Fruit fly (Drosophila melanogaster) whole organism, embryonic: ENCODE data around the gene ebo.
A peak's percentile ranks its signal among the peaks of the same experiment; 100 is the strongest.

Experiments used
- CG15479 ChIP-seq: fragments of 200-800 bp; sonication (Bioruptor generic); optimal IDR thresholded peaks from 3 replicates; lab custom pipeline; 2019; ENCODE audit warnings: missing biosample characterization, mild to moderate bottlenecking, missing genetic modification characterization, moderate library complexity
- CG15696 ChIP-seq: fragments of 200-800 bp; sonication (Bioruptor generic); optimal IDR thresholded peaks from 2 replicates; lab custom pipeline; 2019; ENCODE audit warnings: missing biosample characterization, mild to moderate bottlenecking, missing genetic modification characterization, moderate library complexity
- CG17361 ChIP-seq: fragments of 200-800 bp; sonication (Bioruptor generic); IDR thresholded peaks from 3 replicates; pipeline ENCODE4 v1.3.6; 2022; ENCODE audit warnings: missing biosample characterization, missing genetic modification characterization
- CG17829 ChIP-seq: fragments of 200-800 bp; optimal IDR thresholded peaks from 2 replicates; lab custom pipeline; 2019; ENCODE audit warnings: missing biosample characterization, mild to moderate bottlenecking, missing genetic modification characterization, moderate library complexity
- Hr78 ChIP-seq, 2 experiments: fragments of 200-800 bp in 1 of 2; fragments of >200 bp in 1 of 2; sonication (Bioruptor generic) in 1 of 2; optimal IDR thresholded peaks; 2 replicates each; lab custom pipeline; 2017 to 2019; ENCODE audit warnings: missing biosample characterization in 2 of 2, missing genetic modification characterization in 2 of 2, mild to moderate bottlenecking in 1 of 2, moderate library complexity in 1 of 2
- NFAT ChIP-seq: fragments of 200-800 bp; sonication (Bioruptor generic); IDR thresholded peaks from 2 replicates; pipeline ENCODE4 v1.3.6; 2022; ENCODE audit warnings: missing biosample characterization, missing genetic modification characterization
- Pdp1 ChIP-seq, 2 experiments: fragments of 200-800 bp; sonication (Bioruptor generic); optimal IDR thresholded peaks; 3 replicates each; lab custom pipeline; 2016; ENCODE audit warnings: missing biosample characterization in 2 of 2, missing genetic modification characterization in 2 of 2, mild to moderate bottlenecking in 1 of 2, moderate library complexity in 1 of 2
- corto ChIP-seq: fragments of 200-800 bp; sonication (Bioruptor generic); optimal IDR thresholded peaks from 2 replicates; lab custom pipeline; 2016; ENCODE audit warnings: missing biosample characterization, mild to moderate bottlenecking, missing genetic modification characterization, moderate library complexity
- gcm ChIP-seq: fragments of 200-800 bp; sonication (Bioruptor generic); optimal IDR thresholded peaks from 2 replicates; lab custom pipeline; 2019; ENCODE audit warnings: missing biosample characterization, mild to moderate bottlenecking, missing genetic modification characterization, moderate library complexity
- gem ChIP-seq: fragments of 200-800 bp; sonication (Bioruptor generic); optimal IDR thresholded peaks from 2 replicates; lab custom pipeline; 2019; ENCODE audit warnings: missing biosample characterization, mild to moderate bottlenecking, missing genetic modification characterization, moderate library complexity
- rib ChIP-seq: fragments of 200-800 bp; sonication (Bioruptor generic); IDR thresholded peaks from 2 replicates; pipeline ENCODE4 v1.3.6; 2022; ENCODE audit warnings: missing biosample characterization, missing genetic modification characterization

ebo gene

dm6 chrX:425524-425923, 50.9 kb downstream of the ebo start:
- TF ChIP-seq rib (no peak), CG17829 (tag; lab: Kevin White, UChicago) (no peak), gem (tag; lab: Kevin White, UChicago) (no peak), corto (GFP tag; lab: Kevin White, UChicago) (no peak)

dm6 chrX:423374-423773, 53.0 kb downstream of the ebo start:
- peak; percentile 53 for TF ChIP-seq CG15696 (tag; lab: Kevin White, UChicago)
- peak; percentile 14 for TF ChIP-seq gcm (GFP tag; lab: Kevin White, UChicago)
- no peak for TF ChIP-seq CG17361
- peak in 1 of 2 experiments; percentile 42 for TF ChIP-seq Pdp1 (GFP tag; optimal IDR thresholded peaks at IDR 0.05; lab: Kevin White, UChicago)
- TF ChIP-seq Hr78 (GFP tag; optimal IDR thresholded peaks at IDR 0.05; lab: Kevin White, UChicago): peak in 1 of 2 experiments; percentile 60
- TF ChIP-seq NFAT (GFP tag; lab: Robert Waterston, UW): no peak
- TF ChIP-seq CG15479: peak; percentile 67
